Fruit fly (Drosophila melanogaster) whole organism, embryonic: ENCODE measurements around the gene mei-P26.
A peak's percentile ranks its signal among the peaks of the same experiment; 100 is the strongest.

Source experiments
- Awh ChIP-seq: fragments of 200-800 bp; sonication (Bioruptor generic); IDR thresholded peaks from 2 replicates; pipeline ENCODE4, ENCODE4 v1.3.6; 2022; ENCODE audit warnings: missing biosample characterization, missing genetic modification characterization
- CG10267 ChIP-seq: fragments of 200-800 bp; sonication (Bioruptor generic); optimal IDR thresholded peaks from 2 replicates; lab custom pipeline; 2018; ENCODE audit warnings: missing biosample characterization, mild to moderate bottlenecking, missing genetic modification characterization, moderate library complexity
- CG11560 ChIP-seq: fragments of 200-800 bp; sonication (Bioruptor generic); IDR thresholded peaks from 3 replicates; pipeline ENCODE4 v1.3.6; 2022; ENCODE audit warnings: missing biosample characterization, missing genetic modification characterization
- CG12299 ChIP-seq: fragments of 200-800 bp; sonication (Bioruptor generic); optimal IDR thresholded peaks from 2 replicates; lab custom pipeline; 2018; ENCODE audit warnings: missing biosample characterization, mild to moderate bottlenecking, missing genetic modification characterization
- CG15269 ChIP-seq: fragments of 200-800 bp; sonication (Bioruptor generic); optimal IDR thresholded peaks from 2 replicates; lab custom pipeline; 2018; ENCODE audit warnings: missing biosample characterization, mild to moderate bottlenecking, missing genetic modification characterization, moderate library complexity
- CG1647 ChIP-seq: fragments of 200-800 bp; sonication (Bioruptor generic); optimal IDR thresholded peaks from 3 replicates; lab custom pipeline; 2016; ENCODE audit warnings: missing biosample characterization, missing genetic modification characterization
- CG17829 ChIP-seq: fragments of 200-800 bp; optimal IDR thresholded peaks from 2 replicates; lab custom pipeline; 2019; ENCODE audit warnings: missing biosample characterization, mild to moderate bottlenecking, missing genetic modification characterization, moderate library complexity
- CG2678 ChIP-seq: fragments of 200-800 bp; sonication (Bioruptor generic); optimal IDR thresholded peaks from 3 replicates; lab custom pipeline; 2019; ENCODE audit warnings: missing biosample characterization, mild to moderate bottlenecking, missing genetic modification characterization, moderate library complexity
- CG30431 ChIP-seq: fragments of 200-800 bp; sonication (Bioruptor generic); optimal IDR thresholded peaks from 2 replicates; lab custom pipeline; 2017; ENCODE audit warnings: missing biosample characterization, missing genetic modification characterization
- CG31441 ChIP-seq: fragments of 200-800 bp; sonication (Bioruptor generic); IDR thresholded peaks from 2 replicates; pipeline ENCODE4 v1.3.6; 2022; ENCODE audit warnings: missing biosample characterization, missing genetic modification characterization
- CG34376 ChIP-seq: fragments of 200-800 bp; sonication (Bioruptor generic); optimal IDR thresholded peaks from 2 replicates; lab custom pipeline; 2018; ENCODE audit warnings: missing biosample characterization, mild to moderate bottlenecking, missing genetic modification characterization
- CG4360 ChIP-seq: fragments of 200-800 bp; sonication (Bioruptor generic); IDR thresholded peaks from 2 replicates; pipeline ENCODE4 v1.3.6; 2022; ENCODE audit warnings: missing biosample characterization, missing genetic modification characterization
- CG4424 ChIP-seq: fragments of 200-800 bp; sonication (Bioruptor generic); optimal IDR thresholded peaks from 3 replicates; lab custom pipeline; 2016; ENCODE audit warnings: missing biosample characterization, missing genetic modification characterization
- CG6654 ChIP-seq: fragments of 200-800 bp; sonication (Bioruptor generic); optimal IDR thresholded peaks from 2 replicates; lab custom pipeline; 2017; ENCODE audit warnings: missing biosample characterization, mild to moderate bottlenecking, missing genetic modification characterization
- CG6683 ChIP-seq: fragments of 200-800 bp; sonication (Bioruptor generic); optimal IDR thresholded peaks from 2 replicates; lab custom pipeline; 2017; ENCODE audit warnings: missing biosample characterization, mild to moderate bottlenecking, missing genetic modification characterization, missing genetic modification reagents
- CG8290 ChIP-seq, 3 experiments: fragments of 200-800 bp; sonication (Bioruptor generic); optimal IDR thresholded peaks; 2 replicates each; lab custom pipeline; 2016 to 2019; ENCODE audit warnings: missing biosample characterization in 3 of 3, missing genetic modification characterization in 3 of 3, mild to moderate bottlenecking in 2 of 3, moderate library complexity in 1 of 3
- CG8944 ChIP-seq: fragments of 200-800 bp; sonication (Bioruptor generic); optimal IDR thresholded peaks from 3 replicates; lab custom pipeline; 2016; ENCODE audit warnings: missing biosample characterization, missing genetic modification characterization
- CG9817 ChIP-seq: fragments of 200-800 bp; sonication (Bioruptor generic); optimal IDR thresholded peaks from 2 replicates; lab custom pipeline; 2018; ENCODE audit warnings: missing biosample characterization, mild to moderate bottlenecking, missing genetic modification characterization, moderate library complexity
- CG9932 ChIP-seq: fragments of 200-800 bp; sonication (Bioruptor generic); IDR thresholded peaks from 2 replicates; pipeline ENCODE4 v1.3.6; 2022; ENCODE audit warnings: missing biosample characterization, missing genetic modification characterization
- Dek ChIP-seq: fragments of 200-800 bp; sonication (Bioruptor generic); optimal IDR thresholded peaks from 3 replicates; lab custom pipeline; 2019; ENCODE audit warnings: missing biosample characterization, mild to moderate bottlenecking, missing genetic modification characterization, moderate library complexity
- Dll ChIP-seq: fragments of 200-800 bp; sonication (Bioruptor generic); IDR thresholded peaks from 4 replicates; pipeline ENCODE4 v1.3.6; 2022; ENCODE audit warnings: missing biosample characterization, missing genetic modification characterization; ENCODE audit not compliant: partially characterized antibody
- E2f2 ChIP-seq: fragments of 200-800 bp; sonication (Bioruptor generic); IDR thresholded peaks from 2 replicates; pipeline ENCODE4 v1.3.6; 2022; ENCODE audit warnings: missing biosample characterization, missing genetic modification characterization
- Hey ChIP-seq: fragments of 200-800 bp; sonication (Bioruptor generic); optimal IDR thresholded peaks from 3 replicates; lab custom pipeline; 2018; ENCODE audit warnings: missing biosample characterization, mild to moderate bottlenecking, missing genetic modification characterization
- HmgZ ChIP-seq: fragments of 200-800 bp; sonication (Bioruptor generic); optimal IDR thresholded peaks from 2 replicates; lab custom pipeline; 2018; ENCODE audit warnings: missing biosample characterization, mild to moderate bottlenecking, missing genetic modification characterization
- Jarid2 ChIP-seq: fragments of 200-800 bp; sonication (Bioruptor generic); optimal IDR thresholded peaks from 3 replicates; lab custom pipeline; 2017; ENCODE audit warnings: mild to moderate bottlenecking, missing biosample characterization, missing genetic modification reagents, missing genetic modification characterization
- Kr ChIP-seq: fragments of 200-800 bp; sonication (Bioruptor generic); optimal IDR thresholded peaks from 2 replicates; lab custom pipeline; 2017; ENCODE audit warnings: missing biosample characterization, mild to moderate bottlenecking, missing genetic modification characterization
- MBD-R2 ChIP-seq: fragments of 200-800 bp; sonication (Bioruptor generic); IDR thresholded peaks from 2 replicates; pipeline ENCODE4 v1.3.6; 2022; ENCODE audit warnings: missing biosample characterization, missing genetic modification characterization
- Neu2 ChIP-seq: fragments of 200-800 bp; sonication (Bioruptor generic); optimal IDR thresholded peaks from 3 replicates; lab custom pipeline; 2016; ENCODE audit warnings: missing biosample characterization, missing genetic modification characterization, borderline replicate concordance
- Poxn ChIP-seq: fragments of 200-800 bp; sonication (Bioruptor generic); IDR thresholded peaks from 2 replicates; pipeline ENCODE4 v1.3.6; 2022; ENCODE audit warnings: missing biosample characterization, missing genetic modification characterization
- Scr ChIP-seq: fragments of 200-800 bp; sonication (Bioruptor generic); IDR thresholded peaks from 2 replicates; pipeline ENCODE4 v1.3.6; 2022; ENCODE audit warnings: missing biosample characterization, missing genetic modification characterization; ENCODE audit not compliant: partially characterized antibody
- Side ChIP-seq: fragments of 200-800 bp; sonication (Bioruptor generic); optimal IDR thresholded peaks from 2 replicates; lab custom pipeline; 2016; ENCODE audit warnings: missing biosample characterization, missing genetic modification characterization
- Sin3A ChIP-seq: fragments of >200 bp; optimal IDR thresholded peaks from 2 replicates; lab custom pipeline; 2018
- Taf1 ChIP-seq: fragments of 200-800 bp; sonication (Bioruptor generic); IDR thresholded peaks from 2 replicates; pipeline ENCODE4 v1.3.6; 2022; ENCODE audit warnings: missing biosample characterization, missing genetic modification characterization
- ac ChIP-seq: fragments of 200-800 bp; sonication (Bioruptor generic); optimal IDR thresholded peaks from 3 replicates; lab custom pipeline; 2017; ENCODE audit warnings: missing biosample characterization, mild to moderate bottlenecking, missing genetic modification characterization
- ap ChIP-seq: fragments of 200-800 bp; sonication (Bioruptor generic); IDR thresholded peaks from 2 replicates; pipeline ENCODE4 v1.3.6; 2022; ENCODE audit warnings: missing biosample characterization, missing genetic modification characterization
- chm ChIP-seq: fragments of 200-800 bp; sonication (Bioruptor generic); IDR thresholded peaks from 2 replicates; pipeline ENCODE4 v1.3.6; 2022; ENCODE audit warnings: missing biosample characterization, missing genetic modification characterization
- croc ChIP-seq: fragments of 200-800 bp; sonication (Bioruptor generic); conservative IDR thresholded peaks from 3 replicates; pipeline ENCODE4 v1.3.6; 2022; ENCODE audit warnings: missing biosample characterization, missing genetic modification characterization
- crol ChIP-seq: fragments of 200-800 bp; sonication (Bioruptor generic); IDR thresholded peaks from 2 replicates; pipeline ENCODE4 v1.3.6; 2022; ENCODE audit warnings: missing biosample characterization, missing genetic modification characterization
- crp ChIP-seq, 2 experiments: fragments of 200-800 bp; sonication (Bioruptor generic); optimal IDR thresholded peaks; 2 replicates in 1 of 2; 3 replicates in 1 of 2; lab custom pipeline; 2017; ENCODE audit warnings: missing biosample characterization in 2 of 2, missing genetic modification characterization in 2 of 2, mild to moderate bottlenecking in 1 of 2, moderate library complexity in 1 of 2
- dimm ChIP-seq: fragments of 200-800 bp; sonication (Bioruptor generic); IDR thresholded peaks from 2 replicates; pipeline ENCODE4 v1.3.6; 2022; ENCODE audit warnings: missing biosample characterization, missing genetic modification characterization
- en ChIP-seq: fragments of 200-800 bp; sonication (Bioruptor generic); optimal IDR thresholded peaks from 2 replicates; lab custom pipeline; 2016; ENCODE audit warnings: missing biosample characterization, missing genetic modification characterization
- eve ChIP-seq, 2 experiments: fragments of >200 bp; optimal IDR thresholded peaks; 2 replicates each; lab custom pipeline; 2017; ENCODE audit warnings: missing biosample characterization in 2 of 2, missing genetic modification characterization in 2 of 2
- fru ChIP-seq: fragments of >200 bp; optimal IDR thresholded peaks from 2 replicates; lab custom pipeline; 2017
- grau ChIP-seq: fragments of 200-800 bp; optimal IDR thresholded peaks from 3 replicates; lab custom pipeline; 2019; ENCODE audit warnings: missing biosample characterization, mild to moderate bottlenecking, missing genetic modification characterization, moderate library complexity
- lilli ChIP-seq: fragments of 200-800 bp; sonication (Bioruptor generic); optimal IDR thresholded peaks from 3 replicates; lab custom pipeline; 2016; ENCODE audit warnings: missing biosample characterization, missing genetic modification characterization
- pnt ChIP-seq: fragments of 200-800 bp; sonication (Bioruptor generic); optimal IDR thresholded peaks from 3 replicates; lab custom pipeline; 2016; ENCODE audit warnings: missing biosample characterization, missing genetic modification characterization
- ro ChIP-seq: fragments of 200-800 bp; sonication (Bioruptor generic); IDR thresholded peaks from 2 replicates; pipeline ENCODE4 v1.3.6; 2022; ENCODE audit warnings: missing biosample characterization, missing genetic modification characterization
- salm ChIP-seq: fragments of 200-800 bp; sonication (Bioruptor generic); optimal IDR thresholded peaks from 2 replicates; lab custom pipeline; 2018; ENCODE audit warnings: missing biosample characterization, mild to moderate bottlenecking, missing genetic modification characterization
- so ChIP-seq: fragments of 200-800 bp; sonication (Bioruptor generic); IDR thresholded peaks from 3 replicates; pipeline ENCODE4 v1.3.6; 2022; ENCODE audit warnings: missing biosample characterization, missing genetic modification characterization
- tgo ChIP-seq: fragments of 200-800 bp; sonication (Bioruptor generic); IDR thresholded peaks from 3 replicates; pipeline ENCODE4 v1.3.6; 2022; ENCODE audit warnings: missing biosample characterization, missing genetic modification characterization
- vvl ChIP-seq: fragments of 200-800 bp; sonication (Bioruptor generic); IDR thresholded peaks from 2 replicates; pipeline ENCODE4 v1.3.6; 2022; ENCODE audit warnings: missing biosample characterization, missing genetic modification characterization
- zfh1 ChIP-seq: fragments of 200-800 bp; sonication (Bioruptor generic); IDR thresholded peaks from 3 replicates; pipeline ENCODE4 v1.3.6; 2022; ENCODE audit warnings: missing biosample characterization, missing genetic modification characterization

mei-P26 gene

dm6 chrX:9196362-9196761 is 33.3 kb downstream of the mei-P26 start, which contains the start of gene CG12118 (continued):
- TF ChIP-seq CG15269 (tag; lab: Kevin White, UChicago) (peak; percentile 75), ro (GFP tag; lab: Robert Waterston, UW) (no peak), zfh1 (peak; percentile 89), CG11560 (tag; lab: Robert Waterston, UW) (peak; percentile 55; the same call in 1 of the 3 replicates), salm (tag; lab: Kevin White, UChicago) (peak; percentile 23), tgo (GFP tag; lab: Robert Waterston, UW) (peak; percentile 79), Poxn (GFP tag; lab: Robert Waterston, UW) (peak; percentile 32; the same call in 1 of the 2 replicates), ap (peak; percentile 61; the same call in 1 of the 2 replicates), Dll (GFP tag; lab: Robert Waterston, UW) (peak; percentile 97), CG17829 (tag; lab: Kevin White, UChicago) (peak; percentile 74), CG1647 (GFP tag; lab: Kevin White, UChicago) (no peak), CG12299 (tag; lab: Kevin White, UChicago) (peak; percentile 51), CG8944 (GFP tag; lab: Kevin White, UChicago) (peak; percentile 29), CG9817 (tag; lab: Kevin White, UChicago) (peak; percentile 74), HmgZ (tag; lab: Kevin White, UChicago) (peak; percentile 42), Hey (no peak), CG9932 (GFP tag; lab: Robert Waterston, UW) (peak; percentile 89), Sin3A (lab: Kevin White, UChicago) (no peak), CG4360 (GFP tag; lab: Robert Waterston, UW) (no peak), CG6683 (GFP tag; lab: Kevin White, UChicago) (peak; percentile 45), Taf1 (GFP tag; lab: Robert Waterston, UW) (no peak), dimm (GFP tag; lab: Robert Waterston, UW) (peak; percentile 39; the same call in 1 of the 2 replicates), MBD-R2 (GFP tag; lab: Robert Waterston, UW) (peak; percentile 87), CG2678 (tag; lab: Kevin White, UChicago) (peak; percentile 81), fru (lab: Kevin White, UChicago) (no peak), vvl (GFP tag; lab: Robert Waterston, UW) (peak; percentile 91), CG4424 (GFP tag; lab: Kevin White, UChicago) (peak; percentile 77), Scr (GFP tag; lab: Robert Waterston, UW) (peak; percentile 95), CG10267 (tag; lab: Kevin White, UChicago) (peak; percentile 81), Jarid2 (GFP tag; lab: Kevin White, UChicago) (no peak), Neu2 (no peak), so (peak; percentile 56; the same call in 1 of the 3 replicates), lilli (GFP tag; lab: Kevin White, UChicago) (peak; percentile 82), croc (peak; percentile 39; the same call in 2 of the 3 replicates), Side (GFP tag; lab: Kevin White, UChicago) (peak; percentile 3), eve (GFP tag; optimal IDR thresholded peaks at IDR 0.05; lab: Kevin White, UChicago) (no peak), CG6654 (GFP tag; lab: Kevin White, UChicago) (no peak), crol (GFP tag; lab: Robert Waterston, UW) (no peak), chm (GFP tag; lab: Robert Waterston, UW) (peak; percentile 92), Awh (GFP tag; lab: Robert Waterston, UW) (peak; percentile 79; the same call in 1 of the 2 replicates), ac (GFP tag; lab: Kevin White, UChicago) (no peak), en (no peak), CG34376 (GFP tag; lab: Kevin White, UChicago) (peak; percentile 27), E2f2 (GFP tag; lab: Robert Waterston, UW) (peak; percentile 92), Kr (no peak), CG30431 (GFP tag; lab: Kevin White, UChicago) (peak; percentile 8), grau (tag; lab: Kevin White, UChicago) (peak; percentile 67), pnt (GFP tag; lab: Kevin White, UChicago) (no peak), CG31441 (GFP tag; lab: Robert Waterston, UW) (peak; percentile 72), crp (GFP tag; optimal IDR thresholded peaks at IDR 0.05; lab: Kevin White, UChicago) (peak; percentile 87 to 98), Dek (tag; lab: Kevin White, UChicago) (peak; percentile 62), CG8290 (GFP tag; optimal IDR thresholded peaks at IDR 0.05; lab: Kevin White, UChicago) (peak; percentile 78), CG8290 (tag; optimal IDR thresholded peaks at IDR 0.05; lab: Kevin White, UChicago) (peak; percentile 42 to 43)
